Worm (Caenorhabditis elegans) whole organism, L3 larva: Measurements from ENCODE around the gene exc-7.

ENCODE experiments used
- ceh-28 ChIP-seq: fragments of 150-350 bp; optimal IDR thresholded peaks from 2 replicates; lab custom pipeline; 2014; ENCODE audit warnings: missing biosample characterization, missing genetic modification reagents, missing genetic modification characterization
- elt-3 ChIP-seq, 3 experiments: fragments of 150-350 bp in 1 of 3; sonication (generic microtip) in 2 of 3; optimal IDR thresholded peaks; 2 replicates in 2 of 3; 4 replicates in 1 of 3; lab custom pipeline; 2014 to 2017; ENCODE audit warnings: missing biosample characterization in 3 of 3, missing genetic modification characterization in 3 of 3
- lsy-12 ChIP-seq: sonication (generic microtip); optimal IDR thresholded peaks from 2 replicates; lab custom pipeline; 2016; ENCODE audit warnings: mild to moderate bottlenecking, missing genetic modification characterization, missing compliant biosample characterization
- mdl-1 ChIP-seq: fragments of 150-350 bp; optimal IDR thresholded peaks from 2 replicates; lab custom pipeline; 2014; ENCODE audit warnings: missing biosample characterization, missing genetic modification characterization
- nhr-12 ChIP-seq: fragments of 150-350 bp; optimal IDR thresholded peaks from 2 replicates; lab custom pipeline; 2014; ENCODE audit warnings: missing biosample characterization, missing genetic modification characterization
- nhr-28 ChIP-seq: fragments of 150-350 bp; optimal IDR thresholded peaks from 2 replicates; lab custom pipeline; 2014; ENCODE audit warnings: missing biosample characterization, missing genetic modification characterization
- nhr-67 ChIP-seq: fragments of 150-350 bp; optimal IDR thresholded peaks from 2 replicates; lab custom pipeline; 2014; ENCODE audit warnings: missing biosample characterization, missing genetic modification characterization
- sea-2 ChIP-seq: fragments of 150-350 bp; sonication (generic microtip); optimal IDR thresholded peaks from 4 replicates; lab custom pipeline; 2014; ENCODE audit warnings: missing biosample characterization, missing genetic modification reagents, missing genetic modification characterization
- tbx-2 ChIP-seq: sonication (generic microtip); optimal IDR thresholded peaks from 2 replicates; lab custom pipeline; 2016; ENCODE audit warnings: mild to moderate bottlenecking, missing genetic modification characterization, missing compliant biosample characterization
- unc-62 ChIP-seq: fragments of 150-350 bp; sonication (generic microtip); optimal IDR thresholded peaks from 4 replicates; lab custom pipeline; 2014; ENCODE audit warnings: missing biosample characterization, missing genetic modification reagents, missing genetic modification characterization

DNA sequence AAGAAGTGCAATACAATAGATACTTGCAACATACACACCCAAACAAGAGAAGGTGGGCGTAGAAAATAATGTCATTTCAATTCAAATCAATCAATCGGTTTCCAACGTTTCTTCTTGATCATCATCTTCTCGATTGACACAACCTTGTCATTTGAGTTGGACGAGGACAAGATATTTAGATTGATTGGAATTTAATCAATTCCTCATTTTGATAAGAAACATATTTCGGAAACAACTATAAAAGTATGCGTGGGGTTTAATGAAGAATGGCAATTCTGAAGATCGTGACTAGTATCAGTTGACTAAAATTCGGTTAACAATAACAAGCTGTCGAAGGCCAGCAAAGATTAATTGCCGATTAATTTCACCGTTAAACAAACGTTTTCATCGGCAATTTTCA is 44.8 kb downstream of the exc-7 start:
- TF ChIP-seq nhr-67 (tag; lab: Kevin White, UChicago) (no peak), mdl-1 (tag; lab: Kevin White, UChicago) (no peak), nhr-12 (tag; lab: Kevin White, UChicago) (no peak), lsy-12 (tag; lab: Kevin White, UChicago) (no peak), tbx-2 (no peak), nhr-28 (no peak), unc-62 (GFP tag; lab: Kevin White, UChicago) (no peak), elt-3 (tag; optimal IDR thresholded peaks at IDR 0.05; lab: Kevin White, UChicago) (no peak), sea-2 (GFP tag; lab: Kevin White, UChicago) (no peak), ceh-28 (tag; lab: Kevin White, UChicago) (no peak)
